Fruit fly (Drosophila melanogaster) whole organism, wandering third instar larva: ENCODE results near the gene iav.

Experiments
- Abd-B ChIP-seq: fragments of >200 bp; optimal IDR thresholded peaks from 2 replicates; lab custom pipeline; 2017; ENCODE audit warnings: missing biosample characterization, missing genetic modification characterization
- CG32264 ChIP-seq: fragments of 200-800 bp; sonication (Bioruptor generic); optimal IDR thresholded peaks from 2 replicates; lab custom pipeline; 2016; ENCODE audit warnings: missing biosample characterization, missing genetic modification characterization
- CG9705 ChIP-seq: fragments of 200-800 bp; sonication (Bioruptor generic); optimal IDR thresholded peaks from 2 replicates; lab custom pipeline; 2018; ENCODE audit warnings: missing biosample characterization, mild to moderate bottlenecking, missing genetic modification characterization
- CrebA ChIP-seq: fragments of 200-800 bp; sonication (Bioruptor generic); optimal IDR thresholded peaks from 2 replicates; lab custom pipeline; 2016; ENCODE audit warnings: missing biosample characterization, mild to moderate bottlenecking, missing genetic modification characterization, borderline replicate concordance
- Dfd ChIP-seq: fragments of >200 bp; optimal IDR thresholded peaks from 2 replicates; lab custom pipeline; 2017; ENCODE audit warnings: missing biosample characterization, missing genetic modification characterization
- Dif ChIP-seq: fragments of 200-275, 200-300 bp; sonication (Bioruptor generic); optimal IDR thresholded peaks from 2 replicates; lab custom pipeline; 2018; ENCODE audit warnings: missing biosample characterization, missing genetic modification characterization; ENCODE audit not compliant: partially characterized antibody
- GATAd ChIP-seq: sonication (Bioruptor generic); optimal IDR thresholded peaks from 2 replicates; lab custom pipeline; 2016; ENCODE audit warnings: missing biosample characterization, missing genetic modification characterization
- HLH106 ChIP-seq: fragments of 200-800 bp; optimal IDR thresholded peaks from 3 replicates; lab custom pipeline; 2019; ENCODE audit warnings: missing biosample characterization, mild to moderate bottlenecking, missing genetic modification characterization, moderate library complexity
- Hnf4 ChIP-seq: fragments of 200-800 bp; sonication (Bioruptor generic); optimal IDR thresholded peaks from 2 replicates; lab custom pipeline; 2016; ENCODE audit warnings: missing biosample characterization, mild to moderate bottlenecking, missing genetic modification characterization
- Hr78 ChIP-seq: fragments of >200 bp; optimal IDR thresholded peaks from 2 replicates; lab custom pipeline; 2017; ENCODE audit warnings: missing biosample characterization, missing genetic modification characterization
- Hr83 ChIP-seq: fragments of 200-300 bp; sonication (Bioruptor generic); optimal IDR thresholded peaks from 2 replicates; lab custom pipeline; 2016; ENCODE audit warnings: missing biosample characterization, mild to moderate bottlenecking, missing genetic modification characterization, moderate library complexity; ENCODE audit not compliant: poor library complexity, severe bottlenecking
- Jra ChIP-seq: sonication (Bioruptor generic); optimal IDR thresholded peaks from 2 replicates; lab custom pipeline; 2016; ENCODE audit warnings: missing biosample characterization, missing genetic modification characterization
- Mio ChIP-seq: sonication (Bioruptor generic); optimal IDR thresholded peaks from 2 replicates; lab custom pipeline; 2016; ENCODE audit warnings: missing biosample characterization, missing genetic modification characterization
- Myc ChIP-seq: fragments of >200 bp; optimal IDR thresholded peaks from 2 replicates; lab custom pipeline; 2017
- N ChIP-seq: fragments of >200 bp; optimal IDR thresholded peaks from 2 replicates; lab custom pipeline; 2018; ENCODE audit warnings: missing biosample characterization, missing external identifiers, missing genetic modification characterization
- OdsH ChIP-seq: fragments of 200-800 bp; sonication (Bioruptor generic); optimal IDR thresholded peaks from 2 replicates; lab custom pipeline; 2016; ENCODE audit warnings: missing biosample characterization, mild to moderate bottlenecking, missing genetic modification characterization
- Rel ChIP-seq, 2 experiments: fragments of 200-800 bp; sonication (Bioruptor generic) in 1 of 2; optimal IDR thresholded peaks; 2 replicates in 1 of 2; 3 replicates in 1 of 2; lab custom pipeline; 2016 to 2019; ENCODE audit warnings: mild to moderate bottlenecking in 2 of 2, missing biosample characterization in 2 of 2, missing genetic modification characterization in 2 of 2, moderate library complexity in 1 of 2
- Sp1 ChIP-seq: fragments of 200-800 bp; sonication (Bioruptor generic); optimal IDR thresholded peaks from 3 replicates; lab custom pipeline; 2019; ENCODE audit warnings: missing biosample characterization, mild to moderate bottlenecking, missing genetic modification characterization, moderate library complexity
- Vsx2 ChIP-seq: fragments of 200-300, 225-300 bp; sonication (Bioruptor generic); optimal IDR thresholded peaks from 2 replicates; lab custom pipeline; 2018; ENCODE audit warnings: missing biosample characterization, missing genetic modification characterization; ENCODE audit not compliant: partially characterized antibody
- br ChIP-seq: fragments of 200-800 bp; sonication (Bioruptor generic); optimal IDR thresholded peaks from 2 replicates; lab custom pipeline; 2016; ENCODE audit warnings: missing biosample characterization, missing genetic modification characterization
- brk ChIP-seq: fragments of 200-800 bp; sonication (Bioruptor generic); optimal IDR thresholded peaks from 2 replicates; lab custom pipeline; 2016; ENCODE audit warnings: missing biosample characterization, mild to moderate bottlenecking, missing genetic modification characterization
- dl ChIP-seq, 2 experiments: fragments of 175-275, 200-275 bp in 1 of 2; fragments of 200-275 bp in 1 of 2; sonication (Bioruptor generic); optimal IDR thresholded peaks; lab custom pipeline; 2018; ENCODE audit warnings: mild to moderate bottlenecking in 2 of 2, missing biosample characterization in 2 of 2, missing genetic modification characterization in 2 of 2, moderate library complexity in 2 of 2; ENCODE audit not compliant: partially characterized antibody in 2 of 2, insufficient read depth in 1 of 2
- dsf ChIP-seq: sonication (Bioruptor generic); optimal IDR thresholded peaks from 2 replicates; lab custom pipeline; 2016; ENCODE audit warnings: missing biosample characterization, missing genetic modification characterization, borderline replicate concordance
- ey ChIP-seq: fragments of 200-800 bp; sonication (Bioruptor generic); optimal IDR thresholded peaks from 2 replicates; lab custom pipeline; 2016; ENCODE audit warnings: missing biosample characterization, missing genetic modification characterization
- foxo ChIP-seq, 2 experiments: fragments of 200-800 bp; sonication (Bioruptor generic); optimal IDR thresholded peaks; 2 replicates in 1 of 2; 3 replicates in 1 of 2; lab custom pipeline; 2016 to 2017; ENCODE audit warnings: missing biosample characterization in 2 of 2, missing genetic modification characterization in 2 of 2
- fru ChIP-seq: fragments of 200-800 bp; sonication (Bioruptor generic); optimal IDR thresholded peaks from 3 replicates; lab custom pipeline; 2016; ENCODE audit warnings: missing biosample characterization, mild to moderate bottlenecking, missing genetic modification characterization
- h ChIP-seq: fragments of 200-800 bp; sonication (Bioruptor generic); optimal IDR thresholded peaks from 3 replicates; lab custom pipeline; 2016; ENCODE audit warnings: missing biosample characterization, mild to moderate bottlenecking, missing genetic modification characterization
- lola ChIP-seq: fragments of >200 bp; optimal IDR thresholded peaks from 2 replicates; lab custom pipeline; 2017; ENCODE audit warnings: missing biosample characterization, missing genetic modification characterization
- pan ChIP-seq: fragments of >200 bp; optimal IDR thresholded peaks from 2 replicates; lab custom pipeline; 2017
- psq ChIP-seq: fragments of 200-800 bp; sonication (Bioruptor generic); optimal IDR thresholded peaks from 3 replicates; lab custom pipeline; 2017; ENCODE audit warnings: missing biosample characterization, mild to moderate bottlenecking, missing genetic modification characterization, moderate library complexity
- rgr ChIP-seq: fragments of 200-800 bp; sonication (Bioruptor generic); optimal IDR thresholded peaks from 3 replicates; lab custom pipeline; 2016; ENCODE audit warnings: missing biosample characterization, mild to moderate bottlenecking, missing genetic modification characterization
- sage ChIP-seq: fragments of 200-800 bp; sonication (Bioruptor generic); optimal IDR thresholded peaks from 2 replicates; lab custom pipeline; 2016; ENCODE audit warnings: missing biosample characterization, mild to moderate bottlenecking, missing genetic modification characterization
- sv ChIP-seq: fragments of 200-800 bp; sonication (Bioruptor generic); optimal IDR thresholded peaks from 3 replicates; lab custom pipeline; 2016; ENCODE audit warnings: missing biosample characterization, missing genetic modification characterization
- tai ChIP-seq: sonication (Bioruptor generic); optimal IDR thresholded peaks from 2 replicates; lab custom pipeline; 2016; ENCODE audit warnings: missing biosample characterization, missing genetic modification characterization
- usp ChIP-seq: fragments of >200 bp; optimal IDR thresholded peaks from 2 replicates; lab custom pipeline; 2017; ENCODE audit warnings: missing biosample characterization, missing genetic modification characterization
- woc ChIP-seq: sonication (Bioruptor generic); optimal IDR thresholded peaks from 2 replicates; lab custom pipeline; 2016; ENCODE audit warnings: missing biosample characterization, mild to moderate bottlenecking, missing genetic modification characterization

The iav gene

DNA sequence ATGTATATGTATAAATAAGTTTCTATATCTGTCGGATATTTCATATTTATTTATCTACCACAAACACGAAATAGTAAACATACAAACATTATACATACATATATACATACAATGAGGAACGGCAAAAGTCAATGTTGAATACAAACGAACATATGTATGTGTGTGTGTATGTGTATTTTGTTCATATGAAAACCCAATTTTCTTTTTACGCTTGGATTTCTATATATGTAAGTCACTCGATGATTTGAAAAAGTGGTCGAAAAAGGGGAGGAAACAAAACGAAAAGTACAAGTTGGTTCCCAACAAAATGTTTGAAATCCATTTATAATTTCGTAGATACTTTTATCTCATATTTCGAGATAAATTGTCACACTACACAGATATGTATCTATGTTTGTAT, 43.5 kb downstream of the iav start:
- TF ChIP-seq Hr83: no peak
- TF ChIP-seq Rel (GFP tag; optimal IDR thresholded peaks at IDR 0.05; lab: Kevin White, UChicago): no peak
- no peak for TF ChIP-seq Rel (tag; optimal IDR thresholded peaks at IDR 0.05; lab: Kevin White, UChicago)
- no peak for TF ChIP-seq Mio
- no peak for TF ChIP-seq CrebA (GFP tag; lab: Kevin White, UChicago)
- TF ChIP-seq OdsH (GFP tag; lab: Kevin White, UChicago): no peak
- no peak for TF ChIP-seq sage
- TF ChIP-seq tai (GFP tag; lab: Kevin White, UChicago): no peak
- TF ChIP-seq Jra (GFP tag; lab: Kevin White, UChicago): no peak
- TF ChIP-seq foxo (GFP tag; optimal IDR thresholded peaks at IDR 0.05; lab: Kevin White, UChicago): no peak
- TF ChIP-seq psq (GFP tag; lab: Kevin White, UChicago): no peak
- TF ChIP-seq Hnf4 (GFP tag; lab: Kevin White, UChicago): no peak
- no peak for TF ChIP-seq ey (GFP tag; lab: Kevin White, UChicago)
- no peak for TF ChIP-seq fru
- TF ChIP-seq rgr (GFP tag; lab: Kevin White, UChicago): no peak
- no peak for TF ChIP-seq Dfd (GFP tag; lab: Kevin White, UChicago)
- TF ChIP-seq N: no peak

DNA sequence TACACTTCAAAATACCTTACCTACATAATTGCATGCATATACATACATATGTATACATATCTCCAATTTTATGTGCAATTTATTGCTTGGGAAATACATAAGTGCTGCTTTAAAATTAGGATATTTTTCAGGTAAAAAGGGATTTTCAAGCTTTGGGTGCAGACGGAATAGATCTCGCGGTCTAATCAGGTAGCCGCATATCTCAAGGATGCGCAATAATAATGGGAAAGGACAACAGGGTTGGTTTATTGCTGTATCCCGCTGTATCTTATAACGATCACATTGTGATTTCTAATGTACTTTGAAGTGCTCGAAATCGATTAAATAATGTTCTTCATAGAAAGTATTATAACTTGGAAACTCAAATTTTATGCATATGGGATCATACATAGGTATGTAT, 43.9 kb downstream of the iav start:
- TF ChIP-seq Myc (lab: Kevin White, UChicago) (no peak), br (GFP tag; lab: Kevin White, UChicago) (no peak), usp (GFP tag; lab: Kevin White, UChicago) (no peak), sage (no peak), Mio (no peak), Vsx2 (GFP tag; lab: Kevin White, UChicago) (no peak), Abd-B (GFP tag; lab: Kevin White, UChicago) (no peak), fru (no peak), CG9705 (GFP tag; lab: Kevin White, UChicago) (no peak), foxo (GFP tag; optimal IDR thresholded peaks at IDR 0.05; lab: Kevin White, UChicago) (no peak), Hr78 (GFP tag; lab: Kevin White, UChicago) (no peak), brk (GFP tag; lab: Kevin White, UChicago) (no peak), dsf (GFP tag; lab: Kevin White, UChicago) (no peak), rgr (GFP tag; lab: Kevin White, UChicago) (no peak), Jra (GFP tag; lab: Kevin White, UChicago) (no peak)

DNA sequence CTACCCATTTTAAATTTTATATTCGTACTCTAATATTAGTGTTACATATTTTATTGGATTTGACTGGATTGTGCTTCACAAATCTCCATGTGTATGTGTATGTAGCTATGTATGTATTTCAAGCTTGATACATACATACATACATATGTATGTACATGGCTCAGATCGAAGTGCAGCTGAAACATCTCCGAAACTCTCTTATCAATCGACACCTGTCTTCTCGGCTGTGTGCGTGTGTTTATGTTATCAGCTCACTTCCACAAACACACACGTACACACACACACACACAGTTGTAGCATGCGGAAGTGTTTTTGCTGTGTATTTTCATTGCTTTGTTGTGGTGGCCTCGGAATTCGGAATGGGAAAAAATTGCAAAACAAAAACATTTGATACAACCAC, 45.5 kb downstream of the iav start:
- TF ChIP-seq CrebA (GFP tag; lab: Kevin White, UChicago): no peak
- TF ChIP-seq Myc (lab: Kevin White, UChicago): no peak
- TF ChIP-seq Hnf4 (GFP tag; lab: Kevin White, UChicago): no peak
- TF ChIP-seq fru: no peak
- TF ChIP-seq woc (GFP tag; lab: Kevin White, UChicago): no peak
- TF ChIP-seq Rel (GFP tag; optimal IDR thresholded peaks at IDR 0.05; lab: Kevin White, UChicago): no peak
- no peak for TF ChIP-seq Rel (tag; optimal IDR thresholded peaks at IDR 0.05; lab: Kevin White, UChicago)
- no peak for TF ChIP-seq CG32264 (GFP tag; lab: Kevin White, UChicago)
- no peak for TF ChIP-seq h (GFP tag; lab: Kevin White, UChicago)
- TF ChIP-seq Hr78 (GFP tag; lab: Kevin White, UChicago): no peak
- no peak for TF ChIP-seq Jra (GFP tag; lab: Kevin White, UChicago)
- TF ChIP-seq dsf (GFP tag; lab: Kevin White, UChicago): no peak
- TF ChIP-seq HLH106: no peak
- no peak for TF ChIP-seq OdsH (GFP tag; lab: Kevin White, UChicago)

dm6 chrX:6859756-6860412, 46.1 kb downstream of the iav start:
- no peak for TF ChIP-seq tai (GFP tag; lab: Kevin White, UChicago)
- peak; percentile 68 for TF ChIP-seq CG9705 (GFP tag; lab: Kevin White, UChicago)
- TF ChIP-seq sage: no peak
- TF ChIP-seq foxo (GFP tag; optimal IDR thresholded peaks at IDR 0.05; lab: Kevin White, UChicago): peak in 1 of 2 experiments; percentile 89
- no peak for TF ChIP-seq pan (lab: Kevin White, UChicago)
- TF ChIP-seq ey (GFP tag; lab: Kevin White, UChicago): peak; percentile 86
- peak; percentile 6 for TF ChIP-seq br (GFP tag; lab: Kevin White, UChicago)
- no peak for TF ChIP-seq Rel (GFP tag; optimal IDR thresholded peaks at IDR 0.05; lab: Kevin White, UChicago)
- peak; percentile 62 for TF ChIP-seq Rel (tag; optimal IDR thresholded peaks at IDR 0.05; lab: Kevin White, UChicago)
- peak; percentile 88 for TF ChIP-seq fru
- TF ChIP-seq Dfd (GFP tag; lab: Kevin White, UChicago): no peak
- TF ChIP-seq psq (GFP tag; lab: Kevin White, UChicago): peak; percentile 96
- no peak for TF ChIP-seq Dif (GFP tag; lab: Kevin White, UChicago)
- no peak for TF ChIP-seq GATAd
- TF ChIP-seq dsf (GFP tag; lab: Kevin White, UChicago): no peak
- TF ChIP-seq h (GFP tag; lab: Kevin White, UChicago): peak; percentile 82
- TF ChIP-seq woc (GFP tag; lab: Kevin White, UChicago): no peak
- no peak for TF ChIP-seq Hr78 (GFP tag; lab: Kevin White, UChicago)
- TF ChIP-seq lola: no peak
- TF ChIP-seq CrebA (GFP tag; lab: Kevin White, UChicago): no peak
- no peak for TF ChIP-seq OdsH (GFP tag; lab: Kevin White, UChicago)
- TF ChIP-seq usp (GFP tag; lab: Kevin White, UChicago): no peak
- TF ChIP-seq Hnf4 (GFP tag; lab: Kevin White, UChicago): no peak
- TF ChIP-seq N: no peak
- TF ChIP-seq Sp1 (GFP tag; lab: Kevin White, UChicago): peak; percentile 47
- TF ChIP-seq Vsx2 (GFP tag; lab: Kevin White, UChicago): no peak
- no peak for TF ChIP-seq CG32264 (GFP tag; lab: Kevin White, UChicago)
- TF ChIP-seq rgr (GFP tag; lab: Kevin White, UChicago): peak; percentile 23
- TF ChIP-seq dl (GFP tag; optimal IDR thresholded peaks at IDR 0.05; lab: Kevin White, UChicago; ENCODE audit: insufficient read depth in 1 of 2, partially characterized antibody in 2 of 2): peak in 1 of 2 experiments; percentile 41
- TF ChIP-seq Myc (lab: Kevin White, UChicago): peak; percentile 55
- no peak for TF ChIP-seq Jra (GFP tag; lab: Kevin White, UChicago)
- peak; percentile 64 for TF ChIP-seq sv
